Worm (Caenorhabditis elegans) whole organism, L1 larva: ENCODE results near the gene K12H4.7.

Source experiments
- C04F5.9 ChIP-seq: sonication (generic microtip); optimal IDR thresholded peaks from 2 replicates; lab custom pipeline; 2016; ENCODE audit warnings: missing genetic modification characterization, missing compliant biosample characterization
- F16B12.6 ChIP-seq: fragments of 150-350 bp; optimal IDR thresholded peaks from 2 replicates; lab custom pipeline; 2014; ENCODE audit warnings: missing biosample characterization, missing genetic modification characterization
- aha-1 ChIP-seq: fragments of 150-350 bp; optimal IDR thresholded peaks from 2 replicates; lab custom pipeline; 2014; ENCODE audit warnings: missing biosample characterization, missing genetic modification characterization
- aly-2 ChIP-seq: fragments of 150-350 bp; optimal IDR thresholded peaks from 2 replicates; lab custom pipeline; 2014; ENCODE audit warnings: missing biosample characterization, missing genetic modification characterization
- ama-1 ChIP-seq: fragments of 150-350 bp; optimal IDR thresholded peaks from 2 replicates; lab custom pipeline; 2014
- blmp-1 ChIP-seq: fragments of 150-350 bp; optimal IDR thresholded peaks from 2 replicates; lab custom pipeline; 2014; ENCODE audit warnings: missing biosample characterization, missing genetic modification characterization
- ceh-82 ChIP-seq, 3 experiments: fragments of 150-350 bp in 1 of 3; sonication (generic microtip) in 2 of 3; optimal IDR thresholded peaks; 2 replicates each; lab custom pipeline; 2014 to 2017; ENCODE audit warnings: missing biosample characterization in 3 of 3, missing genetic modification characterization in 3 of 3
- ceh-88 ChIP-seq: fragments of 200-800 bp; sonication (Bioruptor generic); IDR thresholded peaks from 2 replicates; pipeline ENCODE4 v1.3.6; 2022; ENCODE audit warnings: missing genetic modification characterization, missing compliant biosample characterization
- ceh-90 ChIP-seq: sonication (generic microtip); optimal IDR thresholded peaks from 2 replicates; lab custom pipeline; 2016; ENCODE audit warnings: missing genetic modification characterization, missing compliant biosample characterization
- ces-1 ChIP-seq: fragments of 150-350 bp; optimal IDR thresholded peaks from 2 replicates; lab custom pipeline; 2014; ENCODE audit warnings: missing biosample characterization, missing genetic modification reagents, missing genetic modification characterization
- dsc-1 ChIP-seq: sonication (generic microtip); optimal IDR thresholded peaks from 2 replicates; lab custom pipeline; 2016; ENCODE audit warnings: mild to moderate bottlenecking, missing genetic modification characterization, missing compliant biosample characterization
- efl-1 ChIP-seq, 4 experiments: fragments of 150-350 bp; optimal IDR thresholded peaks in 3 of 4; peaks in 1 of 4; 1 replicate in 1 of 4; 2 replicates in 3 of 4; lab custom pipeline; 2014; ENCODE audit warnings: missing biosample characterization in 2 of 4, missing genetic modification characterization in 2 of 4, missing genetic modification reagents in 2 of 4
- egl-13 ChIP-seq: sonication (generic microtip); optimal IDR thresholded peaks from 2 replicates; lab custom pipeline; 2016; ENCODE audit warnings: missing genotype, missing genetic modification reagents, missing genetic modification characterization, missing compliant biosample characterization
- egl-27 ChIP-seq, 2 experiments: fragments of 150-350 bp in 1 of 2; sonication (generic microtip); optimal IDR thresholded peaks; 3 replicates each; lab custom pipeline; 2017 to 2018; ENCODE audit warnings: missing biosample characterization in 2 of 2, missing genetic modification characterization in 2 of 2, missing genetic modification reagents in 2 of 2
- ets-5 ChIP-seq: fragments of 200-800 bp; sonication (Bioruptor generic); IDR thresholded peaks from 2 replicates; pipeline ENCODE4 v1.3.6; 2022; ENCODE audit warnings: missing genetic modification characterization, missing compliant biosample characterization
- fkh-8 ChIP-seq: sonication (generic microtip); optimal IDR thresholded peaks from 2 replicates; lab custom pipeline; 2016; ENCODE audit warnings: mild to moderate bottlenecking, missing genetic modification characterization, missing compliant biosample characterization
- fos-1 ChIP-seq: fragments of 150-350 bp; optimal IDR thresholded peaks from 2 replicates; lab custom pipeline; 2014; ENCODE audit warnings: missing biosample characterization, missing genetic modification characterization
- hlh-17 ChIP-seq: fragments of 200-800 bp; sonication (Bioruptor generic); optimal IDR thresholded peaks from 2 replicates; lab custom pipeline; 2018; ENCODE audit warnings: missing genetic modification characterization, mild to moderate bottlenecking, missing compliant biosample characterization, moderate library complexity, borderline replicate concordance
- hlh-4 ChIP-seq: sonication (generic microtip); optimal IDR thresholded peaks from 2 replicates; lab custom pipeline; 2016; ENCODE audit warnings: mild to moderate bottlenecking, missing genetic modification characterization, missing compliant biosample characterization
- hpl-2 ChIP-seq: fragments of 150-350 bp; optimal IDR thresholded peaks from 2 replicates; lab custom pipeline; 2014; ENCODE audit warnings: missing biosample characterization, missing genetic modification reagents, missing genetic modification characterization
- isw-1 ChIP-seq: fragments of 200-800 bp; sonication (Bioruptor generic); IDR thresholded peaks from 2 replicates; pipeline ENCODE4 v1.3.6; 2022; ENCODE audit warnings: missing genetic modification characterization, missing compliant biosample characterization
- lin-39 ChIP-seq: fragments of 150-350 bp; optimal IDR thresholded peaks from 2 replicates; lab custom pipeline; 2014; ENCODE audit warnings: missing biosample characterization, missing genetic modification reagents, missing genetic modification characterization
- lsy-2 ChIP-seq, 2 experiments: fragments of 150-350 bp; optimal IDR thresholded peaks; 2 replicates each; lab custom pipeline; 2014; ENCODE audit warnings: missing biosample characterization in 2 of 2, missing genetic modification characterization in 2 of 2
- mab-9 ChIP-seq: fragments of 200-800 bp; sonication (Bioruptor generic); IDR thresholded peaks from 2 replicates; pipeline ENCODE4 v1.3.6; 2022; ENCODE audit warnings: missing genetic modification reagents, missing genetic modification characterization, missing compliant biosample characterization
- mef-2 ChIP-seq: fragments of 150-350 bp; optimal IDR thresholded peaks from 2 replicates; lab custom pipeline; 2014; ENCODE audit warnings: missing biosample characterization, missing genetic modification characterization
- mep-1 ChIP-seq: fragments of 150-350 bp; optimal IDR thresholded peaks from 2 replicates; lab custom pipeline; 2014; ENCODE audit warnings: missing biosample characterization, missing genetic modification characterization
- nhr-12 ChIP-seq: sonication (generic microtip); optimal IDR thresholded peaks from 2 replicates; lab custom pipeline; 2017; ENCODE audit warnings: missing biosample characterization, missing genetic modification characterization
- nhr-19 ChIP-seq: fragments of 200-800 bp; sonication (Bioruptor generic); conservative IDR thresholded peaks from 2 replicates; pipeline ENCODE4 v1.3.6; 2022; ENCODE audit warnings: missing genetic modification characterization, missing compliant biosample characterization
- nhr-28 ChIP-seq: fragments of 150-350 bp; optimal IDR thresholded peaks from 2 replicates; lab custom pipeline; 2014; ENCODE audit warnings: missing biosample characterization, missing genetic modification characterization
- nhr-47 ChIP-seq: sonication (generic microtip); optimal IDR thresholded peaks from 2 replicates; lab custom pipeline; 2016; ENCODE audit warnings: mild to moderate bottlenecking, missing genetic modification characterization, moderate library complexity, missing compliant biosample characterization
- nhr-77 ChIP-seq: fragments of 150-350 bp; optimal IDR thresholded peaks from 2 replicates; lab custom pipeline; 2014; ENCODE audit warnings: missing biosample characterization, missing genetic modification characterization
- nhr-85 ChIP-seq: sonication (generic microtip); peaks from one replicate; lab custom pipeline; 2016; ENCODE audit warnings: missing genetic modification characterization, inconsistent platforms, missing compliant biosample characterization
- pax-3 ChIP-seq: fragments of 200-800 bp; sonication (Bioruptor generic); optimal IDR thresholded peaks from 2 replicates; lab custom pipeline; 2018; ENCODE audit warnings: mild to moderate bottlenecking, missing genetic modification characterization, moderate library complexity, missing compliant biosample characterization
- snpc-4 ChIP-seq: fragments of 150-350 bp; optimal IDR thresholded peaks from 2 replicates; lab custom pipeline; 2014; ENCODE audit warnings: missing biosample characterization, missing genetic modification characterization
- snu-23 ChIP-seq: sonication (generic microtip); optimal IDR thresholded peaks from 2 replicates; lab custom pipeline; 2016; ENCODE audit warnings: missing genetic modification characterization, missing compliant biosample characterization
- sup-37 ChIP-seq: fragments of 200-800 bp; sonication (Bioruptor generic); optimal IDR thresholded peaks from 2 replicates; lab custom pipeline; 2018; ENCODE audit warnings: mild to moderate bottlenecking, missing genetic modification characterization, missing compliant biosample characterization
- unc-130 ChIP-seq: fragments of 150-350 bp; optimal IDR thresholded peaks from 2 replicates; lab custom pipeline; 2017; ENCODE audit warnings: missing biosample characterization, missing genetic modification characterization, inconsistent platforms
- unc-30 ChIP-seq: sonication (generic microtip); optimal IDR thresholded peaks from 2 replicates; lab custom pipeline; 2017; ENCODE audit warnings: missing biosample characterization, missing genetic modification characterization
- unc-86 ChIP-seq: sonication (generic microtip); optimal IDR thresholded peaks from 2 replicates; lab custom pipeline; 2016; ENCODE audit warnings: missing genetic modification characterization, missing compliant biosample characterization
- vab-15 ChIP-seq: sonication (generic microtip); optimal IDR thresholded peaks from 2 replicates; lab custom pipeline; 2017; ENCODE audit warnings: missing genotype, mild to moderate bottlenecking, missing genetic modification characterization, missing compliant biosample characterization
- ztf-11 ChIP-seq, 2 experiments: sonication (generic microtip); optimal IDR thresholded peaks; 2 replicates each; lab custom pipeline; 2016 to 2017; ENCODE audit warnings: missing genetic modification characterization in 2 of 2, missing biosample characterization in 1 of 2, missing compliant biosample characterization in 1 of 2
- ztf-4 ChIP-seq: fragments of 150-350 bp; optimal IDR thresholded peaks from 2 replicates; lab custom pipeline; 2014; ENCODE audit warnings: missing biosample characterization, missing genetic modification characterization

The K12H4.7 gene

DNA sequence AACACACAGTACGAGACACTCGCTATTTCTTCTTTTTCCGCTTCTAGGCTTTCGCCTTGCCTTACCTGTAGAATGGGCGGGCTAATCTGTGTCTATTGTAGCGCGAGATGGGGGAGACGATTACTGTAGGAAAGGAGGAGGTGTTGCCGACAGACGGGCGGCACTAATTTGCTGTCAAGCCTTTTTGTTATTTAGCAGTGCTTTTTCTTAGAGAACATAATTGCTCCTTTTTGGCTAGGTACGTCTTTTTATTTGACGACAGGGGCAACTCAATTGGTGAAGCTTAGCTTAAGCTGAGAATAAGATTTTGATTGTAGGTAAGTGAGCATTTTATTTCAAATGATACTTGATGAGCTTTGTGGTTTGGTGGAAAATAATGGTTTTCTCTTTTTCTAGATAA is 12.8 kb upstream of the K12H4.7 start:
- TF ChIP-seq C04F5.9 (tag; lab: Kevin White, UChicago): no peak
- no peak for TF ChIP-seq mab-9 (GFP tag; lab: Robert Waterston, UW)
- no peak for TF ChIP-seq nhr-77 (tag; lab: Kevin White, UChicago)

- TF ChIP-seq nhr-28 (tag; lab: Kevin White, UChicago) (no peak), lsy-2 (tag; optimal IDR thresholded peaks at IDR 0.05; lab: Kevin White, UChicago) (peak in 1 of 2 experiments; percentile 16), ceh-82 (tag; optimal IDR thresholded peaks at IDR 0.05; lab: Kevin White, UChicago) (no peak), nhr-19 (no peak), blmp-1 (tag; lab: Kevin White, UChicago) (peak; percentile 8), fkh-8 (tag; lab: Kevin White, UChicago) (no peak), aha-1 (tag; lab: Kevin White, UChicago) (no peak)
These were observed 10.2 kb upstream of the K12H4.7 start for ce11 chrIII:8061114-8061513.

- no peak for TF ChIP-seq egl-27 (tag; optimal IDR thresholded peaks at IDR 0.05; lab: Kevin White, UChicago)
- TF ChIP-seq ets-5 (GFP tag; lab: Robert Waterston, UW): no peak
- TF ChIP-seq dsc-1 (tag; lab: Kevin White, UChicago): no peak
- TF ChIP-seq ces-1 (GFP tag; lab: Kevin White, UChicago): no peak
- TF ChIP-seq mef-2 (tag; lab: Kevin White, UChicago): no peak
- no peak for TF ChIP-seq nhr-77 (tag; lab: Kevin White, UChicago)
- TF ChIP-seq unc-30 (tag; lab: Kevin White, UChicago): no peak
- TF ChIP-seq ztf-4: no peak
- no peak for TF ChIP-seq ama-1 (lab: Kevin White, UChicago)
- no peak for TF ChIP-seq nhr-19
- TF ChIP-seq ceh-82 (tag; optimal IDR thresholded peaks at IDR 0.05; lab: Kevin White, UChicago): no peak
- TF ChIP-seq aly-2 (tag; lab: Kevin White, UChicago): no peak
- TF ChIP-seq ceh-88: no peak
- TF ChIP-seq vab-15 (tag; lab: Kevin White, UChicago): no peak
- no peak for TF ChIP-seq nhr-85 (tag; lab: Kevin White, UChicago)
- no peak for TF ChIP-seq unc-86 (tag; lab: Kevin White, UChicago)
- TF ChIP-seq pax-3 (tag; lab: Kevin White, UChicago): no peak
- no peak for TF ChIP-seq lin-39 (tag; lab: Kevin White, UChicago)
These were observed 957 bp upstream of the K12H4.7 start for ce11 chrIII:8051838-8052237.

- TF ChIP-seq efl-1 (optimal IDR thresholded peaks at IDR 0.05; lab: Kevin White, UChicago): no peak
- TF ChIP-seq efl-1 (GFP tag; optimal IDR thresholded peaks at IDR 0.05 in 1 of 2; lab: Kevin White, UChicago): peak in 1 of 2 experiments; percentile 12
- TF ChIP-seq sup-37 (GFP tag; lab: Kevin White, UChicago): no peak
- TF ChIP-seq ztf-11 (tag; optimal IDR thresholded peaks at IDR 0.05; lab: Kevin White, UChicago): no peak
These were observed 3.5 kb downstream of the K12H4.7 start, which contains the start of gene K12H4.2 for ce11 chrIII:8047412-8047811. Gene K12H4.2 (plus strand): TSS chrIII:8047712.

- TF ChIP-seq hlh-17 (GFP tag; lab: Kevin White, UChicago) (no peak), efl-1 (optimal IDR thresholded peaks at IDR 0.05; lab: Kevin White, UChicago) (no peak), efl-1 (GFP tag; optimal IDR thresholded peaks at IDR 0.05 in 1 of 2; lab: Kevin White, UChicago) (no peak), mep-1 (tag; lab: Kevin White, UChicago) (no peak), unc-130 (no peak), hlh-4 (tag; lab: Kevin White, UChicago) (no peak), pax-3 (tag; lab: Kevin White, UChicago) (no peak), snu-23 (GFP tag; lab: Kevin White, UChicago) (no peak), F16B12.6 (no peak), fos-1 (no peak), nhr-47 (no peak), egl-13 (tag; lab: Kevin White, UChicago) (no peak), hpl-2 (GFP tag; lab: Kevin White, UChicago) (no peak), nhr-85 (tag; lab: Kevin White, UChicago) (no peak), ceh-90 (no peak), nhr-19 (no peak), snpc-4 (tag; lab: Kevin White, UChicago) (no peak), isw-1 (no peak), nhr-12 (tag; lab: Kevin White, UChicago) (no peak)
These were observed 5.1 kb downstream of the K12H4.7 start, which contains the start of gene K12H4.3 for ce11 chrIII:8045734-8046133. Gene K12H4.3 (plus strand): TSS chrIII:8046034.
